Worm (Caenorhabditis elegans) whole organism, L1 larva: ENCODE measurements around the gene M01G5.1.

Source experiments
- C16A3.4 ChIP-seq: fragments of 150-350 bp; optimal IDR thresholded peaks from 2 replicates; lab custom pipeline; 2014; ENCODE audit warnings: missing biosample characterization, missing genetic modification characterization
- Y116A8C.19 ChIP-seq: sonication (generic microtip); optimal IDR thresholded peaks from 2 replicates; lab custom pipeline; 2016; ENCODE audit warnings: missing compliant biosample characterization, missing genetic modification characterization, borderline replicate concordance
- aly-2 ChIP-seq: fragments of 150-350 bp; optimal IDR thresholded peaks from 2 replicates; lab custom pipeline; 2014; ENCODE audit warnings: missing biosample characterization, missing genetic modification characterization
- nhr-237 ChIP-seq: fragments of 150-350 bp; optimal IDR thresholded peaks from 2 replicates; lab custom pipeline; 2014; ENCODE audit warnings: missing biosample characterization, missing genetic modification characterization
- nhr-28 ChIP-seq: fragments of 150-350 bp; optimal IDR thresholded peaks from 2 replicates; lab custom pipeline; 2014; ENCODE audit warnings: missing biosample characterization, missing genetic modification characterization
- nhr-85 ChIP-seq: sonication (generic microtip); peaks from one replicate; lab custom pipeline; 2016; ENCODE audit warnings: missing genetic modification characterization, inconsistent platforms, missing compliant biosample characterization
- pax-3 ChIP-seq: fragments of 200-800 bp; sonication (Bioruptor generic); optimal IDR thresholded peaks from 2 replicates; lab custom pipeline; 2018; ENCODE audit warnings: mild to moderate bottlenecking, missing genetic modification characterization, moderate library complexity, missing compliant biosample characterization
- snpc-4 ChIP-seq: fragments of 150-350 bp; optimal IDR thresholded peaks from 2 replicates; lab custom pipeline; 2014; ENCODE audit warnings: missing biosample characterization, missing genetic modification characterization
- sox-4 ChIP-seq: sonication (generic microtip); optimal IDR thresholded peaks from 2 replicates; lab custom pipeline; 2016; ENCODE audit warnings: missing genetic modification characterization, missing compliant biosample characterization

ce11 chrIII:1456859-1457258 is 39.3 kb upstream of the M01G5.1 start:
- TF ChIP-seq nhr-237 (tag; lab: Kevin White, UChicago) (no peak), sox-4 (no peak), snpc-4 (tag; lab: Kevin White, UChicago) (no peak), nhr-28 (tag; lab: Kevin White, UChicago) (no peak), nhr-85 (tag; lab: Kevin White, UChicago) (no peak), C16A3.4 (tag; lab: Kevin White, UChicago) (no peak), pax-3 (tag; lab: Kevin White, UChicago) (no peak), Y116A8C.19 (no peak), aly-2 (tag; lab: Kevin White, UChicago) (no peak)
